Worm (Caenorhabditis elegans) whole organism, L4/young adult: Measurements from ENCODE around the gene F11C1.10.

Source experiments
- dao-5 ChIP-seq: sonication (generic microtip); optimal IDR thresholded peaks from 2 replicates; lab custom pipeline; 2016; ENCODE audit warnings: missing genotype, missing genetic modification characterization, moderate library complexity, missing compliant biosample characterization
- him-1 ChIP-seq: sonication (generic microtip); optimal IDR thresholded peaks from 2 replicates; lab custom pipeline; 2016; ENCODE audit warnings: missing genotype, missing genetic modification reagents, missing genetic modification characterization, missing compliant biosample characterization

- TF ChIP-seq dao-5 (tag; lab: Kevin White, UChicago) (no peak), him-1 (no peak)
Observed at ce11 chrX:13016290-13016689, 39.4 kb downstream of the F11C1.10 start.
